In genomic region chr2L:12460767-12461739, dm6 we compare ENCODE assay signal across 5 fruit fly cellular contexts.
TF ChIP-seq lines count a peak whose summit lies in the region.

No protein-coding gene starts in this region.

- no peak for TF ChIP-seq CTCF in whole organism, embryonic (GFP tag; optimal IDR thresholded peaks at IDR 0.05; lab: Kevin White, UChicago)

TF ChIP-seq in whole organism, adult, 20 proteins besides CTCF, POLR2A, EP300 and RAD21 (continues in another document):
- TF ChIP-seq toe (GFP tag; optimal IDR thresholded peaks at IDR 0.05; lab: Kevin White, UChicago) (peak; percentile 34), bab1 (GFP tag; optimal IDR thresholded peaks at IDR 0.05; lab: Kevin White, UChicago) (peak; percentile 44), kay (GFP tag; lab: Kevin White, UChicago; ENCODE audit: borderline replicate concordance) (peak; percentile 97), Hr96 (GFP tag; optimal IDR thresholded peaks at IDR 0.05; lab: Kevin White, UChicago) (peak; percentile 50), CG14711 (tag; optimal IDR thresholded peaks at IDR 0.05; lab: Kevin White, UChicago) (peak; percentile 61), CG33017 (tag; optimal IDR thresholded peaks at IDR 0.05; lab: Kevin White, UChicago) (peak; percentile 84), pad (GFP tag; optimal IDR thresholded peaks at IDR 0.05; lab: Kevin White, UChicago) (peak; percentile 66), cic (GFP tag; optimal IDR thresholded peaks at IDR 0.05; lab: Kevin White, UChicago) (peak; percentile 82), Clk (GFP tag; optimal IDR thresholded peaks at IDR 0.05; lab: Kevin White, UChicago) (peak; percentile 4), tj (GFP tag; optimal IDR thresholded peaks at IDR 0.05; lab: Kevin White, UChicago) (no peak), Crg-1 (GFP tag; optimal IDR thresholded peaks at IDR 0.05; lab: Kevin White, UChicago) (peak; percentile 89), CG12768 (GFP tag; optimal IDR thresholded peaks at IDR 0.05; lab: Kevin White, UChicago) (peak; percentile 89), cnc (optimal IDR thresholded peaks at IDR 0.05; lab: Kevin White, UChicago) (no peak), ovo (GFP tag; optimal IDR thresholded peaks at IDR 0.05; lab: Kevin White, UChicago) (peak; percentile 83), CG1620 (GFP tag; optimal IDR thresholded peaks at IDR 0.05; lab: Kevin White, UChicago) (peak; percentile 53), CG11617 (GFP tag; optimal IDR thresholded peaks at IDR 0.05; lab: Kevin White, UChicago) (peak; percentile 67), CG7045 (GFP tag; optimal IDR thresholded peaks at IDR 0.05; lab: Kevin White, UChicago) (peak; percentile 77), CG7101 (tag; optimal IDR thresholded peaks at IDR 0.05; lab: Kevin White, UChicago) (peak; percentile 82)

TF ChIP-seq in whole organism, embryonic, 481 proteins besides CTCF, POLR2A, EP300 and RAD21 (continues in another document):
- TF ChIP-seq Hey (tag; optimal IDR thresholded peaks at IDR 0.05; lab: Kevin White, UChicago) (peak; percentile 73), CG6791 (GFP tag; IDR thresholded peaks at IDR 0.05; lab: Robert Waterston, UW; ENCODE audit: partially characterized antibody) (no peak), Stat92E (GFP tag; optimal IDR thresholded peaks at IDR 0.05; lab: Kevin White, UChicago) (no peak), tgo (GFP tag; IDR thresholded peaks at IDR 0.05; lab: Robert Waterston, UW) (peak; percentile 30; the same call in 1 of the 3 replicates), Fer2 (tag; optimal IDR thresholded peaks at IDR 0.05; lab: Kevin White, UChicago) (peak; percentile 51), CG10209 (GFP tag; optimal IDR thresholded peaks at IDR 0.05; lab: Kevin White, UChicago) (peak; percentile 63), unpg (GFP tag; optimal IDR thresholded peaks at IDR 0.05; lab: Kevin White, UChicago) (peak; percentile 60), CG10366 (GFP tag; IDR thresholded peaks at IDR 0.05; lab: Robert Waterston, UW) (no peak; the same call in 1 of the 2 replicates), CG17328 (GFP tag; IDR thresholded peaks at IDR 0.05; lab: Robert Waterston, UW) (peak; percentile 60), sug (tag; optimal IDR thresholded peaks at IDR 0.05; lab: Kevin White, UChicago) (peak; percentile 75), Deaf1 (tag; optimal IDR thresholded peaks at IDR 0.05; lab: Kevin White, UChicago) (peak; percentile 21), CG2889 (GFP tag; IDR thresholded peaks at IDR 0.05; lab: Robert Waterston, UW) (no peak), CG13296 (GFP tag; optimal IDR thresholded peaks at IDR 0.05; lab: Kevin White, UChicago) (peak; percentile 89), H15 (GFP tag; IDR thresholded peaks at IDR 0.05; lab: Robert Waterston, UW) (no peak), sisA (GFP tag; IDR thresholded peaks at IDR 0.05; lab: Robert Waterston, UW) (no peak), CG4854 (GFP tag; optimal IDR thresholded peaks at IDR 0.05; lab: Kevin White, UChicago) (no peak), cato (GFP tag; optimal IDR thresholded peaks at IDR 0.05; lab: Kevin White, UChicago; ENCODE audit: borderline replicate concordance) (no peak), Bteb2 (GFP tag; optimal IDR thresholded peaks at IDR 0.05; lab: Kevin White, UChicago) (no peak)

TF ChIP-seq in whole organism, prepupa, 60 proteins besides CTCF, POLR2A, EP300 and RAD21 (continues in another document):
- TF ChIP-seq Sox15 (GFP tag; optimal IDR thresholded peaks at IDR 0.05; lab: Kevin White, UChicago) (no peak), lz (GFP tag; optimal IDR thresholded peaks at IDR 0.05; lab: Kevin White, UChicago) (peak; percentile 30), esn (GFP tag; optimal IDR thresholded peaks at IDR 0.05; lab: Kevin White, UChicago) (peak; percentile 69), CG11294 (GFP tag; IDR thresholded peaks at IDR 0.05; lab: Robert Waterston, UW) (no peak), CG10669 (GFP tag; optimal IDR thresholded peaks at IDR 0.05; lab: Kevin White, UChicago) (peak; percentile 50), CG3919 (GFP tag; optimal IDR thresholded peaks at IDR 0.05; lab: Kevin White, UChicago) (peak; percentile 58), CG8632 (GFP tag; optimal IDR thresholded peaks at IDR 0.05; lab: Kevin White, UChicago) (peak; percentile 34), Hr38 (GFP tag; optimal IDR thresholded peaks at IDR 0.05; lab: Kevin White, UChicago) (no peak), pdm3 (GFP tag; optimal IDR thresholded peaks at IDR 0.05; lab: Kevin White, UChicago) (peak; percentile 26), Blimp-1 (GFP tag; optimal IDR thresholded peaks at IDR 0.05; lab: Kevin White, UChicago) (peak; percentile 56), dac (GFP tag; optimal IDR thresholded peaks at IDR 0.05; lab: Kevin White, UChicago) (no peak), Lpt (GFP tag; optimal IDR thresholded peaks at IDR 0.05; lab: Kevin White, UChicago) (peak; percentile 42), Ets21C (GFP tag; optimal IDR thresholded peaks at IDR 0.05; lab: Kevin White, UChicago) (no peak), Eip78C (GFP tag; lab: Kevin White, UChicago) (peak; percentile 88), CG1621 (tag; optimal IDR thresholded peaks at IDR 0.05; lab: Kevin White, UChicago) (peak; percentile 39), dsx (GFP tag; optimal IDR thresholded peaks at IDR 0.05; lab: Kevin White, UChicago; ENCODE audit: poor library complexity, severe bottlenecking) (peak; percentile 62), CG32006 (GFP tag; optimal IDR thresholded peaks at IDR 0.05; lab: Kevin White, UChicago) (peak; percentile 18), Hr39 (GFP tag; optimal IDR thresholded peaks at IDR 0.05; lab: Kevin White, UChicago) (no peak), vri (GFP tag; optimal IDR thresholded peaks at IDR 0.05; lab: Kevin White, UChicago) (peak; percentile 78), Eip75B (GFP tag; optimal IDR thresholded peaks at IDR 0.05; lab: Kevin White, UChicago) (peak; percentile 51)

TF ChIP-seq in whole organism, pupa, 21 proteins besides CTCF, POLR2A, EP300 and RAD21 (continues in another document):
- TF ChIP-seq CG9948 (tag; optimal IDR thresholded peaks at IDR 0.05; lab: Kevin White, UChicago) = peak; percentile 9
- TF ChIP-seq CG4496 (GFP tag; IDR thresholded peaks at IDR 0.05; lab: Robert Waterston, UW) = peak; percentile 69; the same call in 2 of the 3 replicates
- peak; percentile 28 for TF ChIP-seq CG8301 (tag; optimal IDR thresholded peaks at IDR 0.05; lab: Kevin White, UChicago)
- TF ChIP-seq EcR (GFP tag; optimal IDR thresholded peaks at IDR 0.05; lab: Kevin White, UChicago) = peak; percentile 62
- peak; percentile 28 for TF ChIP-seq CG17806 (tag; optimal IDR thresholded peaks at IDR 0.05; lab: Kevin White, UChicago)
- TF ChIP-seq CG14655 (GFP tag; optimal IDR thresholded peaks at IDR 0.05; lab: Kevin White, UChicago) = peak; percentile 31
- TF ChIP-seq CG32121 (GFP tag; IDR thresholded peaks at IDR 0.05; lab: Robert Waterston, UW) = peak; percentile 68
- peak; percentile 79 for TF ChIP-seq CG12605 (GFP tag; IDR thresholded peaks at IDR 0.05; lab: Robert Waterston, UW)
- peak; percentile 27 for TF ChIP-seq CG13204 (GFP tag; optimal IDR thresholded peaks at IDR 0.05; lab: Kevin White, UChicago)
- TF ChIP-seq Ets98B (GFP tag; IDR thresholded peaks at IDR 0.05; lab: Robert Waterston, UW) = peak; percentile 74
- TF ChIP-seq D1 (tag; optimal IDR thresholded peaks at IDR 0.05; lab: Kevin White, UChicago) = peak; percentile 20
- peak; percentile 55 for TF ChIP-seq CG34367 (tag; optimal IDR thresholded peaks at IDR 0.05; lab: Kevin White, UChicago)
- TF ChIP-seq fd96Ca (GFP tag; IDR thresholded peaks at IDR 0.05; lab: Robert Waterston, UW) = no peak; the same call in 1 of the 3 replicates
- TF ChIP-seq Pif1B (GFP tag; optimal IDR thresholded peaks at IDR 0.05; lab: Kevin White, UChicago) = peak; percentile 77
- TF ChIP-seq Snoo (tag; optimal IDR thresholded peaks at IDR 0.05; lab: Kevin White, UChicago) = peak; percentile 58
- no peak for TF ChIP-seq CG10348 (GFP tag; IDR thresholded peaks at IDR 0.05; lab: Robert Waterston, UW)
- TF ChIP-seq CG15710 (tag; optimal IDR thresholded peaks at IDR 0.05; lab: Kevin White, UChicago) = peak; percentile 21
- TF ChIP-seq CG8159 (tag; optimal IDR thresholded peaks at IDR 0.05; lab: Kevin White, UChicago) = peak; percentile 30
- peak; percentile 65 for TF ChIP-seq gl (tag; optimal IDR thresholded peaks at IDR 0.05; lab: Kevin White, UChicago)
- TF ChIP-seq rn (GFP tag; IDR thresholded peaks at IDR 0.05; lab: Robert Waterston, UW) = 0 out of 2 replicates have a peak, but pooled peaks have one; percentile 23

TF ChIP-seq in whole organism, wandering third instar larva, 38 proteins besides CTCF, POLR2A, EP300 and RAD21 (continues in another document):
- TF ChIP-seq CrebA (GFP tag; optimal IDR thresholded peaks at IDR 0.05; lab: Kevin White, UChicago; ENCODE audit: borderline replicate concordance) = peak; percentile 85
- peak; percentile 59 for TF ChIP-seq HLH106 (tag; optimal IDR thresholded peaks at IDR 0.05; lab: Kevin White, UChicago)
- TF ChIP-seq fru (GFP tag; optimal IDR thresholded peaks at IDR 0.05; lab: Kevin White, UChicago) = peak; percentile 72
- TF ChIP-seq OdsH (GFP tag; optimal IDR thresholded peaks at IDR 0.05; lab: Kevin White, UChicago) = peak; percentile 84
- TF ChIP-seq Rel (GFP tag; optimal IDR thresholded peaks at IDR 0.05; lab: Kevin White, UChicago) = peak; percentile 75
- peak; percentile 67 for TF ChIP-seq Rel (tag; optimal IDR thresholded peaks at IDR 0.05; lab: Kevin White, UChicago)
- TF ChIP-seq Sp1 (GFP tag; optimal IDR thresholded peaks at IDR 0.05; lab: Kevin White, UChicago) = peak; percentile 74
- TF ChIP-seq CG9705 (GFP tag; optimal IDR thresholded peaks at IDR 0.05; lab: Kevin White, UChicago) = peak; percentile 68
- peak; percentile 71 for TF ChIP-seq jim (GFP tag; optimal IDR thresholded peaks at IDR 0.05; lab: Kevin White, UChicago)
- peak; percentile 92 for TF ChIP-seq Vsx2 (GFP tag; optimal IDR thresholded peaks at IDR 0.05; lab: Kevin White, UChicago; ENCODE audit: partially characterized antibody)
- no peak for TF ChIP-seq Mio (GFP tag; optimal IDR thresholded peaks at IDR 0.05; lab: Kevin White, UChicago)
- TF ChIP-seq CG32264 (GFP tag; optimal IDR thresholded peaks at IDR 0.05; lab: Kevin White, UChicago) = peak; percentile 40
- peak; percentile 79 for TF ChIP-seq tai (GFP tag; optimal IDR thresholded peaks at IDR 0.05; lab: Kevin White, UChicago)
- TF ChIP-seq dsf (GFP tag; optimal IDR thresholded peaks at IDR 0.05; lab: Kevin White, UChicago; ENCODE audit: borderline replicate concordance) = no peak
- peak; percentile 84 for TF ChIP-seq rgr (GFP tag; optimal IDR thresholded peaks at IDR 0.05; lab: Kevin White, UChicago)
- peak; percentile 98 for TF ChIP-seq dl (GFP tag; optimal IDR thresholded peaks at IDR 0.05; lab: Kevin White, UChicago; ENCODE audit: insufficient read depth in 1 of 2, partially characterized antibody in 2 of 2)
- TF ChIP-seq brk (GFP tag; optimal IDR thresholded peaks at IDR 0.05; lab: Kevin White, UChicago) = peak; percentile 83
- peak; percentile 80 for TF ChIP-seq Hnf4 (GFP tag; optimal IDR thresholded peaks at IDR 0.05; lab: Kevin White, UChicago)
- peak; percentile 99 for TF ChIP-seq Dif (GFP tag; optimal IDR thresholded peaks at IDR 0.05; lab: Kevin White, UChicago; ENCODE audit: partially characterized antibody)
- TF ChIP-seq sage (GFP tag; optimal IDR thresholded peaks at IDR 0.05; lab: Kevin White, UChicago) = peak; percentile 82
- peak; percentile 41 for TF ChIP-seq Jra (GFP tag; optimal IDR thresholded peaks at IDR 0.05; lab: Kevin White, UChicago)
- peak; percentile 70 for TF ChIP-seq psq (GFP tag; optimal IDR thresholded peaks at IDR 0.05; lab: Kevin White, UChicago)
